Fruit fly (Drosophila melanogaster) whole organism, embryonic: ENCODE results near the gene Vps26.

Source experiments
- Bdp1 ChIP-seq: fragments of 200-800 bp; sonication (Bioruptor generic); optimal IDR thresholded peaks from 3 replicates; lab custom pipeline; 2016; ENCODE audit warnings: missing biosample characterization, missing genetic modification characterization
- Bgb ChIP-seq: fragments of 200-800 bp; sonication (Bioruptor generic); IDR thresholded peaks from 2 replicates; pipeline ENCODE4 v1.3.6; 2022; ENCODE audit warnings: missing biosample characterization, missing genetic modification characterization; ENCODE audit not compliant: partially characterized antibody
- CG10274 ChIP-seq: fragments of 200-800 bp; sonication (Bioruptor generic); optimal IDR thresholded peaks from 3 replicates; lab custom pipeline; 2017; ENCODE audit warnings: missing biosample characterization, mild to moderate bottlenecking, missing genetic modification characterization
- CG10462 ChIP-seq: fragments of 200-800 bp; sonication (Bioruptor generic); optimal IDR thresholded peaks from 2 replicates; lab custom pipeline; 2016; ENCODE audit warnings: missing biosample characterization, missing genetic modification characterization
- CG10959 ChIP-seq: fragments of 200-800 bp; sonication (Bioruptor generic); IDR thresholded peaks from 2 replicates; pipeline ENCODE4 v1.3.6; 2022; ENCODE audit warnings: missing biosample characterization, missing genetic modification characterization
- CG11456 ChIP-seq: fragments of 200-800 bp; sonication (Bioruptor generic); IDR thresholded peaks from 3 replicates; pipeline ENCODE4 v1.3.6; 2022; ENCODE audit warnings: missing biosample characterization, missing genetic modification characterization
- CG12071 ChIP-seq: fragments of 200-800 bp; sonication (Bioruptor generic); optimal IDR thresholded peaks from 3 replicates; lab custom pipeline; 2018; ENCODE audit warnings: missing biosample characterization, mild to moderate bottlenecking, missing genetic modification characterization
- CG12299 ChIP-seq: fragments of 200-800 bp; sonication (Bioruptor generic); optimal IDR thresholded peaks from 2 replicates; lab custom pipeline; 2018; ENCODE audit warnings: missing biosample characterization, mild to moderate bottlenecking, missing genetic modification characterization
- CG12769 ChIP-seq: fragments of 200-800 bp; sonication (Bioruptor generic); optimal IDR thresholded peaks from 2 replicates; lab custom pipeline; 2019; ENCODE audit warnings: missing biosample characterization, mild to moderate bottlenecking, missing genetic modification characterization, moderate library complexity
- CG15696 ChIP-seq: fragments of 200-800 bp; sonication (Bioruptor generic); optimal IDR thresholded peaks from 2 replicates; lab custom pipeline; 2019; ENCODE audit warnings: missing biosample characterization, mild to moderate bottlenecking, missing genetic modification characterization, moderate library complexity
- CG18262 ChIP-seq: fragments of 200-800 bp; optimal IDR thresholded peaks from 3 replicates; lab custom pipeline; 2019; ENCODE audit warnings: missing biosample characterization, mild to moderate bottlenecking, missing genetic modification characterization, moderate library complexity
- CG3163 ChIP-seq: fragments of 200-800 bp; sonication (Bioruptor generic); optimal IDR thresholded peaks from 3 replicates; lab custom pipeline; 2016; ENCODE audit warnings: missing biosample characterization, missing genetic modification characterization
- CG3838 ChIP-seq: fragments of 200-800 bp; sonication (Bioruptor generic); optimal IDR thresholded peaks from 3 replicates; lab custom pipeline; 2016; ENCODE audit warnings: missing biosample characterization, missing genetic modification characterization
- CG4854 ChIP-seq: fragments of 200-800 bp; sonication (Bioruptor generic); optimal IDR thresholded peaks from 2 replicates; lab custom pipeline; 2016; ENCODE audit warnings: missing biosample characterization, missing genetic modification characterization, inconsistent platforms
- CG7556 ChIP-seq: fragments of 200-800 bp; sonication (Bioruptor generic); optimal IDR thresholded peaks from 2 replicates; lab custom pipeline; 2017; ENCODE audit warnings: missing biosample characterization, mild to moderate bottlenecking, missing genetic modification characterization
- CG8089 ChIP-seq: fragments of 200-800 bp; sonication (Bioruptor generic); optimal IDR thresholded peaks from 3 replicates; lab custom pipeline; 2016; ENCODE audit warnings: missing biosample characterization, missing genetic modification characterization
- CG8478 ChIP-seq: fragments of >200 bp; optimal IDR thresholded peaks from 2 replicates; lab custom pipeline; 2018
- CG8924 ChIP-seq: fragments of 200-800 bp; optimal IDR thresholded peaks from 3 replicates; lab custom pipeline; 2019; ENCODE audit warnings: missing biosample characterization, mild to moderate bottlenecking, missing genetic modification characterization, moderate library complexity
- D19B ChIP-seq: fragments of 200-800 bp; sonication (Bioruptor generic); optimal IDR thresholded peaks from 2 replicates; lab custom pipeline; 2017; ENCODE audit warnings: missing biosample characterization, mild to moderate bottlenecking, missing genetic modification characterization
- Dll ChIP-seq: fragments of 200-800 bp; sonication (Bioruptor generic); IDR thresholded peaks from 4 replicates; pipeline ENCODE4 v1.3.6; 2022; ENCODE audit warnings: missing biosample characterization, missing genetic modification characterization; ENCODE audit not compliant: partially characterized antibody
- E2f2 ChIP-seq: fragments of 200-800 bp; sonication (Bioruptor generic); IDR thresholded peaks from 2 replicates; pipeline ENCODE4 v1.3.6; 2022; ENCODE audit warnings: missing biosample characterization, missing genetic modification characterization
- Hey ChIP-seq: fragments of 200-800 bp; sonication (Bioruptor generic); optimal IDR thresholded peaks from 3 replicates; lab custom pipeline; 2018; ENCODE audit warnings: missing biosample characterization, mild to moderate bottlenecking, missing genetic modification characterization
- NfI ChIP-seq: fragments of 200-800 bp; sonication (Bioruptor generic); optimal IDR thresholded peaks from 3 replicates; lab custom pipeline; 2018; ENCODE audit warnings: missing biosample characterization, mild to moderate bottlenecking, missing genetic modification characterization, moderate library complexity
- Optix ChIP-seq: fragments of 200-800 bp; sonication (Bioruptor generic); IDR thresholded peaks from 3 replicates; pipeline ENCODE4 v1.3.6; 2022; ENCODE audit warnings: missing biosample characterization, missing genetic modification characterization
- Pdp1 ChIP-seq, 2 experiments: fragments of 200-800 bp; sonication (Bioruptor generic); optimal IDR thresholded peaks; 3 replicates each; lab custom pipeline; 2016; ENCODE audit warnings: missing biosample characterization in 2 of 2, missing genetic modification characterization in 2 of 2, mild to moderate bottlenecking in 1 of 2, moderate library complexity in 1 of 2
- Ravus ChIP-seq: fragments of 200-800 bp; sonication (Bioruptor generic); IDR thresholded peaks from 2 replicates; pipeline ENCODE4 v1.3.6; 2022; ENCODE audit warnings: missing biosample characterization, missing genetic modification characterization
- Rx ChIP-seq: fragments of 200-800 bp; sonication (Bioruptor generic); IDR thresholded peaks from 2 replicates; pipeline ENCODE4 v1.3.6; 2022; ENCODE audit warnings: missing biosample characterization, missing genetic modification characterization
- Scr ChIP-seq: fragments of 200-800 bp; sonication (Bioruptor generic); IDR thresholded peaks from 2 replicates; pipeline ENCODE4 v1.3.6; 2022; ENCODE audit warnings: missing biosample characterization, missing genetic modification characterization; ENCODE audit not compliant: partially characterized antibody
- Sry-δ ChIP-seq: fragments of 200-800 bp; sonication (Bioruptor generic); optimal IDR thresholded peaks from 2 replicates; lab custom pipeline; 2016; ENCODE audit warnings: missing biosample characterization, missing genetic modification characterization
- bcd ChIP-seq: fragments of 200-800 bp; sonication (Bioruptor generic); optimal IDR thresholded peaks from 2 replicates; lab custom pipeline; 2017; ENCODE audit warnings: missing biosample characterization, mild to moderate bottlenecking, missing genetic modification characterization
- bowl ChIP-seq: fragments of 200-800 bp; sonication (Bioruptor generic); IDR thresholded peaks from 2 replicates; pipeline ENCODE4 v1.3.6; 2022; ENCODE audit warnings: missing biosample characterization, missing genetic modification characterization
- caup ChIP-seq: fragments of 200-800 bp; sonication (Bioruptor generic); optimal IDR thresholded peaks from 3 replicates; lab custom pipeline; 2017; ENCODE audit warnings: missing biosample characterization, mild to moderate bottlenecking, missing genetic modification characterization, moderate library complexity; ENCODE audit not compliant: severe bottlenecking
- disco-r ChIP-seq: fragments of 200-800 bp; sonication (Bioruptor generic); optimal IDR thresholded peaks from 2 replicates; lab custom pipeline; 2016; ENCODE audit warnings: missing biosample characterization, missing genetic modification characterization
- dmrt99B ChIP-seq: fragments of 200-800 bp; sonication (Bioruptor generic); optimal IDR thresholded peaks from 2 replicates; lab custom pipeline; 2018; ENCODE audit warnings: missing biosample characterization, mild to moderate bottlenecking, missing genetic modification characterization, moderate library complexity
- emc ChIP-seq: fragments of 200-800 bp; sonication (Bioruptor generic); optimal IDR thresholded peaks from 2 replicates; lab custom pipeline; 2016; ENCODE audit warnings: missing biosample characterization, missing genetic modification characterization
- fd3F ChIP-seq: fragments of 200-800 bp; sonication (Bioruptor generic); optimal IDR thresholded peaks from 2 replicates; lab custom pipeline; 2018; ENCODE audit warnings: missing biosample characterization, mild to moderate bottlenecking, missing genetic modification characterization, moderate library complexity
- hth ChIP-seq: fragments of >200 bp; optimal IDR thresholded peaks from 2 replicates; lab custom pipeline; 2017; ENCODE audit warnings: inconsistent platforms
- lbe ChIP-seq: fragments of 200-800 bp; sonication (Bioruptor generic); optimal IDR thresholded peaks from 2 replicates; lab custom pipeline; 2016; ENCODE audit warnings: missing biosample characterization, mild to moderate bottlenecking, missing genetic modification characterization
- lov ChIP-seq, 2 experiments: fragments of 200-800 bp in 1 of 2; fragments of >200 bp in 1 of 2; sonication (Bioruptor generic) in 1 of 2; IDR thresholded peaks in 1 of 2; optimal IDR thresholded peaks in 1 of 2; 2 replicates in 1 of 2; 3 replicates in 1 of 2; pipeline versions ENCODE4 v1.3.6 to Lab custom; 2017 to 2022; ENCODE audit warnings: missing biosample characterization in 1 of 2, missing genetic modification characterization in 1 of 2
- pfk ChIP-seq: fragments of 200-800 bp; sonication (Bioruptor generic); optimal IDR thresholded peaks from 2 replicates; lab custom pipeline; 2018; ENCODE audit warnings: missing biosample characterization, mild to moderate bottlenecking, missing genetic modification characterization, moderate library complexity
- pzg ChIP-seq: fragments of 200-800 bp; sonication (Bioruptor generic); optimal IDR thresholded peaks from 3 replicates; lab custom pipeline; 2018; ENCODE audit warnings: missing biosample characterization, mild to moderate bottlenecking, missing genetic modification characterization, moderate library complexity
- sc ChIP-seq, 3 experiments: fragments of >200 bp in 2 of 3; fragments of 200-800 bp in 1 of 3; sonication (Bioruptor generic) in 1 of 3; optimal IDR thresholded peaks; 2 replicates in 2 of 3; 3 replicates in 1 of 3; lab custom pipeline; 2017; ENCODE audit warnings: mild to moderate bottlenecking in 1 of 3, missing biosample characterization in 1 of 3, missing genetic modification characterization in 1 of 3, missing genetic modification reagents in 1 of 3
- schlank ChIP-seq: fragments of 200-800 bp; sonication (Bioruptor generic); optimal IDR thresholded peaks from 2 replicates; lab custom pipeline; 2018; ENCODE audit warnings: missing biosample characterization, mild to moderate bottlenecking, missing genetic modification characterization
- seq ChIP-seq: fragments of 200-800 bp; sonication (Bioruptor generic); IDR thresholded peaks from 2 replicates; pipeline ENCODE4 v1.3.6; 2022; ENCODE audit warnings: missing biosample characterization, missing genetic modification characterization
- slbo ChIP-seq: fragments of 200-800 bp; sonication (Bioruptor generic); IDR thresholded peaks from 2 replicates; pipeline ENCODE4 v1.3.6; 2022; ENCODE audit warnings: missing biosample characterization, missing genetic modification characterization
- slp2 ChIP-seq: fragments of 200-800 bp; sonication (Bioruptor generic); optimal IDR thresholded peaks from 2 replicates; lab custom pipeline; 2016; ENCODE audit warnings: missing biosample characterization, missing genetic modification characterization
- tna ChIP-seq: fragments of 200-800 bp; sonication (Bioruptor generic); IDR thresholded peaks from 2 replicates; pipeline ENCODE4 v1.3.6; 2022; ENCODE audit warnings: missing biosample characterization, missing genetic modification characterization; ENCODE audit not compliant: partially characterized antibody
- unc-4 ChIP-seq: fragments of 200-800 bp; sonication (Bioruptor generic); IDR thresholded peaks from 2 replicates; pipeline ENCODE4 v1.3.6; 2022; ENCODE audit warnings: missing biosample characterization, missing genetic modification characterization; ENCODE audit not compliant: partially characterized antibody
- vfl ChIP-seq: fragments of 200-800 bp; sonication (Bioruptor generic); optimal IDR thresholded peaks from 2 replicates; lab custom pipeline; 2016; ENCODE audit warnings: missing biosample characterization, missing genetic modification characterization

The Vps26 gene

dm6 chrX:1849914-1850313 is 23.7 kb upstream of the Vps26 start (continued):
- peak; percentile 83 for TF ChIP-seq schlank
- TF ChIP-seq CG8478 (lab: Kevin White, UChicago): no peak
- TF ChIP-seq Bgb (GFP tag; lab: Robert Waterston, UW): no peak
- no peak for TF ChIP-seq Optix (GFP tag; lab: Robert Waterston, UW)
- TF ChIP-seq pzg (GFP tag; lab: Kevin White, UChicago): peak; percentile 12
- TF ChIP-seq CG8089 (GFP tag; lab: Kevin White, UChicago): peak; percentile 44
- no peak for TF ChIP-seq Dll (GFP tag; lab: Robert Waterston, UW)
- peak; percentile 60 for TF ChIP-seq Hey (tag; lab: Kevin White, UChicago)
- peak; percentile 82 for TF ChIP-seq seq (GFP tag; lab: Robert Waterston, UW)
- peak; percentile 83 for TF ChIP-seq CG11456 (GFP tag; lab: Robert Waterston, UW)
- TF ChIP-seq CG12299: peak; percentile 83
- peak; percentile 53 for TF ChIP-seq CG10462 (GFP tag; lab: Kevin White, UChicago)
- TF ChIP-seq tna (GFP tag; lab: Robert Waterston, UW): no peak
- peak; percentile 90 for TF ChIP-seq CG12071 (GFP tag; lab: Kevin White, UChicago)
- peak; percentile 63 for TF ChIP-seq disco-r (GFP tag; lab: Kevin White, UChicago)
- TF ChIP-seq Rx (GFP tag; lab: Robert Waterston, UW): peak; percentile 27; the same call in 1 of the 2 replicates
- TF ChIP-seq Ravus: peak; percentile 39; the same call in 1 of the 2 replicates
- peak; percentile 18 for TF ChIP-seq pfk (GFP tag; lab: Kevin White, UChicago)
- TF ChIP-seq Bdp1 (GFP tag; lab: Kevin White, UChicago): peak; percentile 44
- TF ChIP-seq D19B: peak; percentile 85
- no peak for TF ChIP-seq hth
- TF ChIP-seq sc (optimal IDR thresholded peaks at IDR 0.05; lab: Kevin White, UChicago): no peak
- TF ChIP-seq sc (GFP tag; optimal IDR thresholded peaks at IDR 0.05; lab: Kevin White, UChicago): peak; percentile 40
- peak; percentile 83 for TF ChIP-seq CG4854 (GFP tag; lab: Kevin White, UChicago)
- TF ChIP-seq CG8924 (tag; lab: Kevin White, UChicago): peak; percentile 93
- TF ChIP-seq slp2: peak; percentile 54
- peak; percentile 75 for TF ChIP-seq CG15696
- TF ChIP-seq Sry-δ (GFP tag; lab: Kevin White, UChicago): peak; percentile 30
- TF ChIP-seq CG10274 (GFP tag; lab: Kevin White, UChicago): peak; percentile 72
- peak; percentile 43 for TF ChIP-seq CG10959
- TF ChIP-seq Pdp1 (GFP tag; optimal IDR thresholded peaks at IDR 0.05; lab: Kevin White, UChicago): peak; percentile 74 to 85
- no peak for TF ChIP-seq unc-4
- peak; percentile 86 for TF ChIP-seq fd3F (GFP tag; lab: Kevin White, UChicago)
- TF ChIP-seq caup (GFP tag; lab: Kevin White, UChicago): peak; percentile 90
- TF ChIP-seq lbe (GFP tag; lab: Kevin White, UChicago): peak; percentile 22
- TF ChIP-seq lov (optimal IDR thresholded peaks at IDR 0.05; lab: Kevin White, UChicago): no peak
- no peak for TF ChIP-seq lov (GFP tag; IDR thresholded peaks at IDR 0.05; lab: Robert Waterston, UW)
- peak; percentile 43 for TF ChIP-seq emc (GFP tag; lab: Kevin White, UChicago)
- TF ChIP-seq CG12769 (tag; lab: Kevin White, UChicago): peak; percentile 95
- peak; percentile 86 for TF ChIP-seq bcd (GFP tag; lab: Kevin White, UChicago)
- TF ChIP-seq Scr (GFP tag; lab: Robert Waterston, UW): no peak
- peak; percentile 25; the same call in 1 of the 2 replicates for TF ChIP-seq bowl
- TF ChIP-seq CG3838 (GFP tag; lab: Kevin White, UChicago): peak; percentile 66
- peak; percentile 90 for TF ChIP-seq slbo
- TF ChIP-seq CG3163 (GFP tag; lab: Kevin White, UChicago): peak; percentile 29
- TF ChIP-seq dmrt99B (tag; lab: Kevin White, UChicago): peak; percentile 86
- peak; percentile 49; the same call in 1 of the 2 replicates for TF ChIP-seq E2f2 (GFP tag; lab: Robert Waterston, UW)
- TF ChIP-seq vfl (GFP tag; lab: Kevin White, UChicago): peak; percentile 77
- peak; percentile 90 for TF ChIP-seq CG7556
- TF ChIP-seq CG18262 (tag; lab: Kevin White, UChicago): peak; percentile 82
- peak; percentile 86 for TF ChIP-seq NfI (GFP tag; lab: Kevin White, UChicago)
